Fruit fly (Drosophila melanogaster) whole organism, embryonic: ENCODE data around the gene CG12290.

Experiments
- Asciz ChIP-seq: fragments of 200-800 bp; sonication (Bioruptor generic); optimal IDR thresholded peaks from 2 replicates; lab custom pipeline; 2017; ENCODE audit warnings: missing biosample characterization, mild to moderate bottlenecking, missing genetic modification characterization, missing genetic modification reagents
- Blimp-1 ChIP-seq: fragments of 200-800 bp; sonication (Bioruptor generic); optimal IDR thresholded peaks from 3 replicates; lab custom pipeline; 2018; ENCODE audit warnings: missing biosample characterization, missing genetic modification characterization, mild to moderate bottlenecking, moderate library complexity, missing genetic modification reagents
- CG10147 ChIP-seq: fragments of 200-800 bp; sonication (Bioruptor generic); optimal IDR thresholded peaks from 2 replicates; lab custom pipeline; 2019; ENCODE audit warnings: missing biosample characterization, mild to moderate bottlenecking, missing genetic modification characterization, moderate library complexity
- CG10431 ChIP-seq: fragments of 200-800 bp; sonication (Bioruptor generic); optimal IDR thresholded peaks from 3 replicates; lab custom pipeline; 2018; ENCODE audit warnings: missing biosample characterization, mild to moderate bottlenecking, missing genetic modification characterization
- CG10959 ChIP-seq: fragments of 200-800 bp; sonication (Bioruptor generic); IDR thresholded peaks from 2 replicates; pipeline ENCODE4 v1.3.6; 2022; ENCODE audit warnings: missing biosample characterization, missing genetic modification characterization
- CG11504 ChIP-seq: fragments of 200-800 bp; sonication (Bioruptor generic); optimal IDR thresholded peaks from 3 replicates; lab custom pipeline; 2019; ENCODE audit warnings: missing biosample characterization, mild to moderate bottlenecking, missing genetic modification characterization, moderate library complexity
- CG13296 ChIP-seq: fragments of 200-800 bp; sonication (Bioruptor generic); optimal IDR thresholded peaks from 3 replicates; lab custom pipeline; 2018; ENCODE audit warnings: missing biosample characterization, mild to moderate bottlenecking, missing genetic modification characterization
- CG16779 ChIP-seq: fragments of 200-800 bp; sonication (Bioruptor generic); IDR thresholded peaks from 2 replicates; pipeline ENCODE4 v1.3.6; 2022; ENCODE audit warnings: missing biosample characterization, missing genetic modification characterization
- CG17186 ChIP-seq: fragments of 200-800 bp; sonication (Bioruptor generic); optimal IDR thresholded peaks from 3 replicates; lab custom pipeline; 2017; ENCODE audit warnings: missing biosample characterization, missing genetic modification reagents, missing genetic modification characterization
- CG17328 ChIP-seq: fragments of 200-800 bp; sonication (Bioruptor generic); IDR thresholded peaks from 2 replicates; pipeline ENCODE4 v1.3.6; 2022; ENCODE audit warnings: missing biosample characterization, missing genetic modification characterization
- CG17359 ChIP-seq: fragments of 200-800 bp; sonication (Bioruptor generic); optimal IDR thresholded peaks from 3 replicates; lab custom pipeline; 2018; ENCODE audit warnings: missing biosample characterization, mild to moderate bottlenecking, missing genetic modification characterization, moderate library complexity
- CG1832 ChIP-seq: fragments of 200-800 bp; sonication (Bioruptor generic); optimal IDR thresholded peaks from 2 replicates; lab custom pipeline; 2017; ENCODE audit warnings: missing biosample characterization, mild to moderate bottlenecking, missing genetic modification characterization, inconsistent platforms
- CG33557 ChIP-seq: fragments of 200-800 bp; sonication (Bioruptor generic); optimal IDR thresholded peaks from 2 replicates; lab custom pipeline; 2019; ENCODE audit warnings: missing biosample characterization, mild to moderate bottlenecking, missing genetic modification characterization, moderate library complexity
- CG43689 ChIP-seq: fragments of 200-800 bp; sonication (Bioruptor generic); IDR thresholded peaks from 2 replicates; pipeline ENCODE4 v1.3.6; 2022; ENCODE audit warnings: missing biosample characterization, missing genetic modification characterization
- CG7271 ChIP-seq: fragments of 200-800 bp; sonication (Bioruptor generic); optimal IDR thresholded peaks from 2 replicates; lab custom pipeline; 2018; ENCODE audit warnings: missing biosample characterization, mild to moderate bottlenecking, missing genetic modification characterization, moderate library complexity
- CG8765 ChIP-seq: fragments of 200-800 bp; sonication (Bioruptor generic); IDR thresholded peaks from 2 replicates; pipeline ENCODE4 v1.3.6; 2022; ENCODE audit warnings: missing biosample characterization, missing genetic modification characterization
- CG8944 ChIP-seq: fragments of 200-800 bp; sonication (Bioruptor generic); optimal IDR thresholded peaks from 3 replicates; lab custom pipeline; 2016; ENCODE audit warnings: missing biosample characterization, missing genetic modification characterization
- Doc2 ChIP-seq: fragments of 200-800 bp; sonication (Bioruptor generic); IDR thresholded peaks from 2 replicates; pipeline ENCODE4 v1.3.6; 2022; ENCODE audit warnings: missing biosample characterization, missing genetic modification characterization
- Dref ChIP-seq: fragments of 200-800 bp; sonication (Bioruptor generic); IDR thresholded peaks from 2 replicates; pipeline ENCODE4 v1.3.6; 2022; ENCODE audit warnings: missing biosample characterization, missing genetic modification characterization
- Fer2 ChIP-seq: fragments of 200-800 bp; sonication (Bioruptor generic); optimal IDR thresholded peaks from 2 replicates; lab custom pipeline; 2018; ENCODE audit warnings: missing biosample characterization, mild to moderate bottlenecking, missing genetic modification characterization, moderate library complexity
- HHEX ChIP-seq: fragments of 200-800 bp; sonication (Bioruptor generic); optimal IDR thresholded peaks from 3 replicates; lab custom pipeline; 2017; ENCODE audit warnings: missing biosample characterization, mild to moderate bottlenecking, missing genetic modification characterization, missing genetic modification reagents
- Hr39 ChIP-seq: fragments of >200 bp; optimal IDR thresholded peaks from 2 replicates; lab custom pipeline; 2017
- Jarid2 ChIP-seq: fragments of 200-800 bp; sonication (Bioruptor generic); optimal IDR thresholded peaks from 3 replicates; lab custom pipeline; 2017; ENCODE audit warnings: mild to moderate bottlenecking, missing biosample characterization, missing genetic modification reagents, missing genetic modification characterization
- Med ChIP-seq: fragments of 200-800 bp; sonication (Bioruptor generic); peaks from one replicate; lab custom pipeline; 2016; ENCODE audit warnings: missing biosample characterization, missing genetic modification characterization, mild to moderate bottlenecking, inconsistent platforms, moderate library complexity
- Poxn ChIP-seq: fragments of 200-800 bp; sonication (Bioruptor generic); IDR thresholded peaks from 2 replicates; pipeline ENCODE4 v1.3.6; 2022; ENCODE audit warnings: missing biosample characterization, missing genetic modification characterization
- Ptx1 ChIP-seq: fragments of 200-800 bp; sonication (Bioruptor generic); IDR thresholded peaks from 2 replicates; pipeline ENCODE4 v1.3.6; 2022; ENCODE audit warnings: missing biosample characterization, missing genetic modification characterization
- Rx ChIP-seq: fragments of 200-800 bp; sonication (Bioruptor generic); IDR thresholded peaks from 2 replicates; pipeline ENCODE4 v1.3.6; 2022; ENCODE audit warnings: missing biosample characterization, missing genetic modification characterization
- Xrp1 ChIP-seq: fragments of 200-800 bp; sonication (Bioruptor generic); IDR thresholded peaks from 2 replicates; pipeline ENCODE4 v1.3.6; 2022; ENCODE audit warnings: missing biosample characterization, missing genetic modification characterization
- bsh ChIP-seq, 2 experiments: fragments of 200-800 bp; sonication (Bioruptor generic); optimal IDR thresholded peaks; 2 replicates each; lab custom pipeline; 2017 to 2018; ENCODE audit warnings: mild to moderate bottlenecking in 2 of 2, missing biosample characterization in 2 of 2, missing genetic modification characterization in 2 of 2, moderate library complexity in 1 of 2
- btn ChIP-seq: fragments of 200-800 bp; sonication (Bioruptor generic); optimal IDR thresholded peaks from 2 replicates; lab custom pipeline; 2016; ENCODE audit warnings: missing biosample characterization, missing genetic modification characterization
- chn ChIP-seq: fragments of 200-800 bp; sonication (Bioruptor generic); optimal IDR thresholded peaks from 2 replicates; lab custom pipeline; 2016; ENCODE audit warnings: missing biosample characterization, missing genetic modification characterization
- danr ChIP-seq: fragments of 200-800 bp; sonication (Bioruptor generic); IDR thresholded peaks from 2 replicates; pipeline ENCODE4 v1.3.6; 2022; ENCODE audit warnings: missing biosample characterization, missing genetic modification characterization
- disco-r ChIP-seq: fragments of 200-800 bp; sonication (Bioruptor generic); optimal IDR thresholded peaks from 2 replicates; lab custom pipeline; 2016; ENCODE audit warnings: missing biosample characterization, missing genetic modification characterization
- emc ChIP-seq: fragments of 200-800 bp; sonication (Bioruptor generic); optimal IDR thresholded peaks from 2 replicates; lab custom pipeline; 2016; ENCODE audit warnings: missing biosample characterization, missing genetic modification characterization
- eve ChIP-seq, 2 experiments: fragments of >200 bp; optimal IDR thresholded peaks; 2 replicates each; lab custom pipeline; 2017; ENCODE audit warnings: missing biosample characterization in 2 of 2, missing genetic modification characterization in 2 of 2
- fd102C ChIP-seq: fragments of 200-800 bp; sonication (Bioruptor generic); optimal IDR thresholded peaks from 2 replicates; lab custom pipeline; 2018; ENCODE audit warnings: missing biosample characterization, mild to moderate bottlenecking, missing genetic modification characterization, moderate library complexity
- fd64A ChIP-seq: fragments of 200-800 bp; sonication (Bioruptor generic); optimal IDR thresholded peaks from 3 replicates; lab custom pipeline; 2018; ENCODE audit warnings: missing biosample characterization, mild to moderate bottlenecking, missing genetic modification characterization
- gcm ChIP-seq: fragments of 200-800 bp; sonication (Bioruptor generic); optimal IDR thresholded peaks from 2 replicates; lab custom pipeline; 2019; ENCODE audit warnings: missing biosample characterization, mild to moderate bottlenecking, missing genetic modification characterization, moderate library complexity
- grau ChIP-seq: fragments of 200-800 bp; optimal IDR thresholded peaks from 3 replicates; lab custom pipeline; 2019; ENCODE audit warnings: missing biosample characterization, mild to moderate bottlenecking, missing genetic modification characterization, moderate library complexity
- grn ChIP-seq: fragments of 200-800 bp; sonication (Bioruptor generic); optimal IDR thresholded peaks from 3 replicates; lab custom pipeline; 2017; ENCODE audit warnings: missing biosample characterization, missing genetic modification characterization
- kah ChIP-seq: fragments of 200-800 bp; sonication (Bioruptor generic); optimal IDR thresholded peaks from 2 replicates; lab custom pipeline; 2018; ENCODE audit warnings: missing biosample characterization, mild to moderate bottlenecking, missing genetic modification characterization
- lbe ChIP-seq: fragments of 200-800 bp; sonication (Bioruptor generic); optimal IDR thresholded peaks from 2 replicates; lab custom pipeline; 2016; ENCODE audit warnings: missing biosample characterization, mild to moderate bottlenecking, missing genetic modification characterization
- mld ChIP-seq: fragments of 200-800 bp; sonication (Bioruptor generic); IDR thresholded peaks from 3 replicates; pipeline ENCODE4 v1.3.6; 2022; ENCODE audit warnings: missing biosample characterization, missing genetic modification characterization; ENCODE audit not compliant: partially characterized antibody
- onecut ChIP-seq: fragments of 200-800 bp; sonication (Bioruptor generic); IDR thresholded peaks from 2 replicates; pipeline ENCODE4 v1.3.6; 2022; ENCODE audit warnings: missing biosample characterization, missing genetic modification characterization
- ranshi ChIP-seq: fragments of 200-800 bp; sonication (Bioruptor generic); IDR thresholded peaks from 2 replicates; pipeline ENCODE4 v1.3.6; 2022; ENCODE audit warnings: missing biosample characterization, missing genetic modification characterization
- row ChIP-seq: fragments of 200-800 bp; sonication (Bioruptor generic); IDR thresholded peaks from 3 replicates; pipeline ENCODE4 v1.3.6; 2022; ENCODE audit warnings: missing biosample characterization, missing genetic modification characterization
- salm ChIP-seq: fragments of 200-800 bp; sonication (Bioruptor generic); optimal IDR thresholded peaks from 2 replicates; lab custom pipeline; 2018; ENCODE audit warnings: missing biosample characterization, mild to moderate bottlenecking, missing genetic modification characterization
- so ChIP-seq: fragments of 200-800 bp; sonication (Bioruptor generic); IDR thresholded peaks from 3 replicates; pipeline ENCODE4 v1.3.6; 2022; ENCODE audit warnings: missing biosample characterization, missing genetic modification characterization
- tna ChIP-seq: fragments of 200-800 bp; sonication (Bioruptor generic); IDR thresholded peaks from 2 replicates; pipeline ENCODE4 v1.3.6; 2022; ENCODE audit warnings: missing biosample characterization, missing genetic modification characterization; ENCODE audit not compliant: partially characterized antibody
- ttk ChIP-seq: fragments of 200-800 bp; sonication (Bioruptor generic); IDR thresholded peaks from 2 replicates; pipeline ENCODE4 v2.1.2; 2022; ENCODE audit warnings: missing biosample characterization, missing genetic modification characterization
- tup ChIP-seq: fragments of 200-800 bp; sonication (Bioruptor generic); optimal IDR thresholded peaks from 2 replicates; lab custom pipeline; 2016; ENCODE audit warnings: missing biosample characterization, mild to moderate bottlenecking, missing genetic modification characterization, moderate library complexity
- z ChIP-seq: fragments of 200-800 bp; sonication (Bioruptor generic); IDR thresholded peaks from 3 replicates; pipeline ENCODE4 v1.3.6; 2022; ENCODE audit warnings: missing biosample characterization, missing genetic modification characterization

Gene CG12290

DNA sequence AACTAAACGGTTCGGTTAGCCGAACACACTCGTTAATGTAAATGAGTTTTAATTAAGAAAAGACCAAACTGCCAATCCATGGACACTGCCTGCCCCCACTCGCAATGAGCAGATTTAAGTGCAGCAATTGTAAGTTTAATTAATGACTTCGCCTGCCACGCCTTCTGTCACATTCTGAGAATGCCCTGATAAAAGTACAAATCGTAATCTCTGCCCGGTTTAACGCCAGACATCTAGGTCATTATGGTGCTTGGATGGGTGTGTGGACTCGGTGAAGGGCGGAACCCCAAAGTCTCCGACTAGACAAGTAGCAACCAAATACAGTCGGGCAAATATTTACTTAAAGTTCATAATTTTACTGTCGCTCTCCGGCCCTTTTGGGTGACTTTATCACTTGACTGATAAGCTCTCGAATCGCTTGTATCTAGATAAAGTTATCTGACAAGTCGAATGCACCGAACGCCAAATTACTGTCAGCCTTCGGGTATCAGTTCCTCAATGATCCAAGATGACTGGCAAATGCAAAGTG, 7.9 kb upstream of the CG12290 start (continued):
- TF ChIP-seq eve (GFP tag; optimal IDR thresholded peaks at IDR 0.05; lab: Kevin White, UChicago) (no peak), fd64A (GFP tag; lab: Kevin White, UChicago) (peak; percentile 52), Med (peak; percentile 82), Rx (GFP tag; lab: Robert Waterston, UW) (no peak), CG10431 (GFP tag; lab: Kevin White, UChicago) (peak; percentile 22), Poxn (GFP tag; lab: Robert Waterston, UW) (no peak), CG10147 (GFP tag; lab: Kevin White, UChicago) (no peak), CG16779 (GFP tag; lab: Robert Waterston, UW) (no peak), Fer2 (tag; lab: Kevin White, UChicago) (no peak), HHEX (GFP tag; lab: Kevin White, UChicago) (no peak), Dref (no peak), Jarid2 (GFP tag; lab: Kevin White, UChicago) (no peak), disco-r (no peak), grau (no peak), CG17328 (no peak), CG33557 (GFP tag; lab: Kevin White, UChicago) (no peak), CG10959 (GFP tag; lab: Robert Waterston, UW) (no peak), CG11504 (no peak), Doc2 (GFP tag; lab: Robert Waterston, UW) (no peak), Asciz (GFP tag; lab: Kevin White, UChicago) (peak; percentile 1), CG7271 (tag; lab: Kevin White, UChicago) (no peak), row (GFP tag; lab: Robert Waterston, UW) (no peak), bsh (GFP tag; optimal IDR thresholded peaks at IDR 0.05; lab: Kevin White, UChicago) (peak in 1 of 2 experiments; percentile 14), CG17186 (GFP tag; lab: Kevin White, UChicago) (no peak), danr (GFP tag; lab: Robert Waterston, UW) (no peak), mld (GFP tag; lab: Robert Waterston, UW) (no peak), btn (GFP tag; lab: Kevin White, UChicago) (no peak), chn (GFP tag; lab: Kevin White, UChicago) (no peak), CG8944 (GFP tag; lab: Kevin White, UChicago) (no peak), emc (no peak), tna (GFP tag; lab: Robert Waterston, UW) (no peak), onecut (no peak), z (no peak), kah (GFP tag; lab: Kevin White, UChicago) (no peak), ranshi (GFP tag; lab: Robert Waterston, UW) (no peak), CG17359 (tag; lab: Kevin White, UChicago) (no peak), fd102C (no peak), grn (GFP tag; lab: Kevin White, UChicago) (peak; percentile 68), tup (GFP tag; lab: Kevin White, UChicago) (no peak), ttk (GFP tag; lab: Robert Waterston, UW) (no peak), Hr39 (lab: Kevin White, UChicago) (no peak), Xrp1 (GFP tag; lab: Robert Waterston, UW) (no peak), CG1832 (no peak), CG43689 (GFP tag; lab: Robert Waterston, UW) (no peak), salm (tag; lab: Kevin White, UChicago) (peak; percentile 38), CG8765 (no peak), Ptx1 (GFP tag; lab: Robert Waterston, UW) (no peak), Blimp-1 (no peak), gcm (GFP tag; lab: Kevin White, UChicago) (no peak), lbe (GFP tag; lab: Kevin White, UChicago) (no peak), CG13296 (no peak), so (GFP tag; lab: Robert Waterston, UW) (no peak)
